Fruit fly (Drosophila melanogaster) whole organism, embryonic: ENCODE measurements around the gene kirre.

Experiments
- ATbp ChIP-seq: fragments of 200-800 bp; sonication (Bioruptor generic); optimal IDR thresholded peaks from 2 replicates; lab custom pipeline; 2017; ENCODE audit warnings: missing biosample characterization, mild to moderate bottlenecking, missing genetic modification characterization, missing genetic modification reagents
- B-H2 ChIP-seq: fragments of 200-800 bp; sonication (Bioruptor generic); optimal IDR thresholded peaks from 2 replicates; lab custom pipeline; 2018; ENCODE audit warnings: missing biosample characterization, mild to moderate bottlenecking, missing genetic modification characterization
- CG1024 ChIP-seq: fragments of 200-800 bp; sonication (Bioruptor generic); IDR thresholded peaks from 2 replicates; pipeline ENCODE4 v1.3.6; 2022; ENCODE audit warnings: missing biosample characterization, missing genetic modification characterization
- CG11085 ChIP-seq: fragments of 200-800 bp; sonication (Bioruptor generic); IDR thresholded peaks from 2 replicates; pipeline ENCODE4 v1.3.6; 2022; ENCODE audit warnings: missing biosample characterization, missing genetic modification characterization
- CG11247 ChIP-seq: fragments of 200-800 bp; sonication (Bioruptor generic); IDR thresholded peaks from 2 replicates; pipeline ENCODE4 v1.3.6; 2022; ENCODE audit warnings: missing biosample characterization, missing genetic modification characterization
- CG12744 ChIP-seq: fragments of 200-800 bp; sonication (Bioruptor generic); optimal IDR thresholded peaks from 2 replicates; lab custom pipeline; 2016; ENCODE audit warnings: missing biosample characterization, missing genetic modification characterization
- CG14014 ChIP-seq: fragments of 200-800 bp; sonication (Bioruptor generic); IDR thresholded peaks from 2 replicates; pipeline ENCODE4 v1.3.6; 2022; ENCODE audit warnings: missing biosample characterization, missing genetic modification characterization
- CG15514 ChIP-seq: fragments of 200-800 bp; sonication (Bioruptor generic); optimal IDR thresholded peaks from 3 replicates; lab custom pipeline; 2017; ENCODE audit warnings: missing biosample characterization, missing genetic modification characterization, mild to moderate bottlenecking, moderate library complexity, missing genetic modification reagents
- CG18599 ChIP-seq: fragments of 200-800 bp; sonication (Bioruptor generic); optimal IDR thresholded peaks from 3 replicates; lab custom pipeline; 2017; ENCODE audit warnings: missing biosample characterization, missing genetic modification characterization, mild to moderate bottlenecking, moderate library complexity, missing genetic modification reagents
- CG2875 ChIP-seq: fragments of 200-800 bp; sonication (Bioruptor generic); optimal IDR thresholded peaks from 2 replicates; lab custom pipeline; 2017; ENCODE audit warnings: missing biosample characterization, mild to moderate bottlenecking, missing genetic modification characterization, missing genetic modification reagents
- CG30020 ChIP-seq: fragments of 200-800 bp; optimal IDR thresholded peaks from 2 replicates; lab custom pipeline; 2019; ENCODE audit warnings: missing biosample characterization, mild to moderate bottlenecking, missing genetic modification characterization, moderate library complexity
- CG32772 ChIP-seq: fragments of 200-800 bp; sonication (Bioruptor generic); IDR thresholded peaks from 2 replicates; pipeline ENCODE4 v1.3.6; 2022; ENCODE audit warnings: missing biosample characterization, missing genetic modification characterization
- CG33213 ChIP-seq: fragments of 200-800 bp; sonication (Bioruptor generic); optimal IDR thresholded peaks from 3 replicates; lab custom pipeline; 2016; ENCODE audit warnings: missing biosample characterization, missing genetic modification characterization
- CG5180 ChIP-seq: fragments of 200-800 bp; sonication (Bioruptor generic); optimal IDR thresholded peaks from 3 replicates; lab custom pipeline; 2017; ENCODE audit warnings: missing biosample characterization, missing genetic modification characterization, mild to moderate bottlenecking, moderate library complexity, missing genetic modification reagents
- CG5245 ChIP-seq: fragments of 200-800 bp; sonication (Bioruptor generic); optimal IDR thresholded peaks from 3 replicates; lab custom pipeline; 2016; ENCODE audit warnings: missing biosample characterization, missing genetic modification characterization
- CG6654 ChIP-seq: fragments of 200-800 bp; sonication (Bioruptor generic); optimal IDR thresholded peaks from 2 replicates; lab custom pipeline; 2017; ENCODE audit warnings: missing biosample characterization, mild to moderate bottlenecking, missing genetic modification characterization
- CG6689 ChIP-seq: fragments of 200-800 bp; sonication (Bioruptor generic); IDR thresholded peaks from 2 replicates; pipeline ENCODE4 v1.3.6; 2022; ENCODE audit warnings: missing biosample characterization, missing genetic modification characterization
- CG7839 ChIP-seq: fragments of 200-800 bp; sonication (Bioruptor generic); optimal IDR thresholded peaks from 3 replicates; lab custom pipeline; 2018; ENCODE audit warnings: missing biosample characterization, mild to moderate bottlenecking, missing genetic modification characterization, moderate library complexity
- CG7963 ChIP-seq: fragments of 200-800 bp; sonication (Bioruptor generic); IDR thresholded peaks from 3 replicates; pipeline ENCODE4 v1.3.6; 2022; ENCODE audit warnings: missing biosample characterization, missing genetic modification characterization; ENCODE audit not compliant: partially characterized antibody
- Camta ChIP-seq: fragments of 200-800 bp; sonication (Bioruptor generic); optimal IDR thresholded peaks from 2 replicates; lab custom pipeline; 2016; ENCODE audit warnings: missing biosample characterization, missing genetic modification characterization
- E2f2 ChIP-seq: fragments of 200-800 bp; sonication (Bioruptor generic); IDR thresholded peaks from 2 replicates; pipeline ENCODE4 v1.3.6; 2022; ENCODE audit warnings: missing biosample characterization, missing genetic modification characterization
- ERR ChIP-seq: fragments of 200-800 bp; sonication (Bioruptor generic); optimal IDR thresholded peaks from 2 replicates; lab custom pipeline; 2016; ENCODE audit warnings: missing biosample characterization, missing genetic modification characterization
- HHEX ChIP-seq: fragments of 200-800 bp; sonication (Bioruptor generic); optimal IDR thresholded peaks from 3 replicates; lab custom pipeline; 2017; ENCODE audit warnings: missing biosample characterization, mild to moderate bottlenecking, missing genetic modification characterization, missing genetic modification reagents
- Hr39 ChIP-seq: fragments of >200 bp; optimal IDR thresholded peaks from 2 replicates; lab custom pipeline; 2017
- Hr51 ChIP-seq, 2 experiments: fragments of 200-800 bp; sonication (Bioruptor generic); optimal IDR thresholded peaks; 2 replicates in 1 of 2; 3 replicates in 1 of 2; lab custom pipeline; 2016 to 2018; ENCODE audit warnings: missing biosample characterization in 2 of 2, missing genetic modification characterization in 2 of 2, mild to moderate bottlenecking in 1 of 2, moderate library complexity in 1 of 2
- MBD-R2 ChIP-seq: fragments of 200-800 bp; sonication (Bioruptor generic); IDR thresholded peaks from 2 replicates; pipeline ENCODE4 v1.3.6; 2022; ENCODE audit warnings: missing biosample characterization, missing genetic modification characterization
- NfI ChIP-seq: fragments of 200-800 bp; sonication (Bioruptor generic); optimal IDR thresholded peaks from 3 replicates; lab custom pipeline; 2018; ENCODE audit warnings: missing biosample characterization, mild to moderate bottlenecking, missing genetic modification characterization, moderate library complexity
- Usf ChIP-seq: fragments of 200-800 bp; sonication (Bioruptor generic); optimal IDR thresholded peaks from 2 replicates; lab custom pipeline; 2017; ENCODE audit warnings: missing genotype, missing biosample characterization, missing genetic modification characterization
- Vsx1 ChIP-seq: fragments of 200-800 bp; sonication (Bioruptor generic); optimal IDR thresholded peaks from 2 replicates; lab custom pipeline; 2017; ENCODE audit warnings: missing biosample characterization, mild to moderate bottlenecking, missing genetic modification characterization, missing genetic modification reagents
- bab2 ChIP-seq: fragments of 200-800 bp; sonication (Bioruptor generic); optimal IDR thresholded peaks from 2 replicates; lab custom pipeline; 2016; ENCODE audit warnings: missing biosample characterization, missing genetic modification characterization
- bcd ChIP-seq: fragments of 200-800 bp; sonication (Bioruptor generic); optimal IDR thresholded peaks from 2 replicates; lab custom pipeline; 2017; ENCODE audit warnings: missing biosample characterization, mild to moderate bottlenecking, missing genetic modification characterization
- caup ChIP-seq: fragments of 200-800 bp; sonication (Bioruptor generic); optimal IDR thresholded peaks from 3 replicates; lab custom pipeline; 2017; ENCODE audit warnings: missing biosample characterization, mild to moderate bottlenecking, missing genetic modification characterization, moderate library complexity; ENCODE audit not compliant: severe bottlenecking
- crp ChIP-seq, 2 experiments: fragments of 200-800 bp; sonication (Bioruptor generic); optimal IDR thresholded peaks; 2 replicates in 1 of 2; 3 replicates in 1 of 2; lab custom pipeline; 2017; ENCODE audit warnings: missing biosample characterization in 2 of 2, missing genetic modification characterization in 2 of 2, mild to moderate bottlenecking in 1 of 2, moderate library complexity in 1 of 2
- dati ChIP-seq: fragments of 200-800 bp; sonication (Bioruptor generic); IDR thresholded peaks from 2 replicates; pipeline ENCODE4 v1.3.6; 2022; ENCODE audit warnings: missing biosample characterization, missing genetic modification characterization
- dm ChIP-seq: fragments of 200-800 bp; sonication (Bioruptor generic); optimal IDR thresholded peaks from 3 replicates; lab custom pipeline; 2016; ENCODE audit warnings: missing biosample characterization, missing genetic modification characterization
- emc ChIP-seq: fragments of 200-800 bp; sonication (Bioruptor generic); optimal IDR thresholded peaks from 2 replicates; lab custom pipeline; 2016; ENCODE audit warnings: missing biosample characterization, missing genetic modification characterization
- eyg ChIP-seq: fragments of 200-800 bp; sonication (Bioruptor generic); optimal IDR thresholded peaks from 3 replicates; lab custom pipeline; 2016; ENCODE audit warnings: missing biosample characterization, missing genetic modification characterization
- gcm2 ChIP-seq: fragments of 200-800 bp; sonication (Bioruptor generic); optimal IDR thresholded peaks from 2 replicates; lab custom pipeline; 2016; ENCODE audit warnings: missing biosample characterization, missing genetic modification characterization
- gem ChIP-seq: fragments of 200-800 bp; sonication (Bioruptor generic); optimal IDR thresholded peaks from 2 replicates; lab custom pipeline; 2019; ENCODE audit warnings: missing biosample characterization, mild to moderate bottlenecking, missing genetic modification characterization, moderate library complexity
- jigr1 ChIP-seq: fragments of 200-800 bp; sonication (Bioruptor generic); IDR thresholded peaks from 3 replicates; pipeline ENCODE4 v1.3.6; 2022; ENCODE audit warnings: missing biosample characterization, missing genetic modification characterization
- ken ChIP-seq: fragments of 200-800 bp; sonication (Bioruptor generic); IDR thresholded peaks from 3 replicates; pipeline ENCODE4 v1.3.6; 2022; ENCODE audit warnings: missing biosample characterization, missing genetic modification characterization
- klu ChIP-seq: fragments of 200-800 bp; sonication (Bioruptor generic); IDR thresholded peaks from 2 replicates; pipeline ENCODE4 v1.3.6; 2022; ENCODE audit warnings: missing biosample characterization, missing genetic modification characterization
- nau ChIP-seq: fragments of 200-800 bp; sonication (Bioruptor generic); optimal IDR thresholded peaks from 3 replicates; lab custom pipeline; 2017; ENCODE audit warnings: missing biosample characterization, mild to moderate bottlenecking, missing genetic modification characterization, missing genetic modification reagents
- nerfin-1 ChIP-seq: fragments of 200-800 bp; sonication (Bioruptor generic); optimal IDR thresholded peaks from 3 replicates; lab custom pipeline; 2019; ENCODE audit warnings: missing biosample characterization, mild to moderate bottlenecking, missing genetic modification characterization, moderate library complexity
- pb ChIP-seq: fragments of 200-800 bp; sonication (Bioruptor generic); optimal IDR thresholded peaks from 3 replicates; lab custom pipeline; 2016; ENCODE audit warnings: missing biosample characterization, missing genetic modification characterization
- schlank ChIP-seq: fragments of 200-800 bp; sonication (Bioruptor generic); optimal IDR thresholded peaks from 2 replicates; lab custom pipeline; 2018; ENCODE audit warnings: missing biosample characterization, mild to moderate bottlenecking, missing genetic modification characterization
- sqz ChIP-seq: fragments of 200-800 bp; sonication (Bioruptor generic); optimal IDR thresholded peaks from 3 replicates; lab custom pipeline; 2018; ENCODE audit warnings: missing biosample characterization, mild to moderate bottlenecking, missing genetic modification characterization
- stc ChIP-seq: fragments of 200-800 bp; sonication (Bioruptor generic); IDR thresholded peaks from 2 replicates; pipeline ENCODE4 v1.3.6; 2022; ENCODE audit warnings: missing biosample characterization, missing genetic modification characterization
- tgo ChIP-seq: fragments of 200-800 bp; sonication (Bioruptor generic); IDR thresholded peaks from 3 replicates; pipeline ENCODE4 v1.3.6; 2022; ENCODE audit warnings: missing biosample characterization, missing genetic modification characterization
- tll ChIP-seq, 2 experiments: fragments of 200-800 bp in 1 of 2; fragments of >200 bp in 1 of 2; sonication (Bioruptor generic) in 1 of 2; optimal IDR thresholded peaks; 2 replicates each; lab custom pipeline; 2017 to 2019; ENCODE audit warnings: missing biosample characterization in 2 of 2, missing genetic modification characterization in 2 of 2, mild to moderate bottlenecking in 1 of 2, moderate library complexity in 1 of 2
- unc-4 ChIP-seq: fragments of 200-800 bp; sonication (Bioruptor generic); IDR thresholded peaks from 2 replicates; pipeline ENCODE4 v1.3.6; 2022; ENCODE audit warnings: missing biosample characterization, missing genetic modification characterization; ENCODE audit not compliant: partially characterized antibody

The kirre gene

DNA sequence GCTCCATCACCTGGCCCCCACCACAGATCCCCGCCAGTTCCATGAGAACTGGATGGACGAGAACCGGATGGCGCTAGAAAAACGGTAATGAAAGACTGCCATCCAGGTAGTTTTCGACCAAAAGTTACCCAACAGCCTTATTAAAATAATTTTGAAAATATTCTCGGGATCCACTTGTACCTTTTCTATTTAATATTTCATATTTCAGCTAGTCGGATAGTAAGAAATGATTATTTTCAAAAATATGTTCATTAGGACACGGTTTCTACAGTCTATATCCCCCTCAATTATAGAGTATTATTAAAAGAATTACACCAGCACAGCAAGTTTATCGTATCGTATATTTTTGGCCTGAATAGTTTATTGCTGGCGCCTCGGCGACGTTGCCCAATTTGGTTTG, 265.6 kb downstream of the kirre start (continued):
- 0 out of 2 replicates have a peak, but pooled peaks have one; percentile 16 for TF ChIP-seq CG14014 (GFP tag; lab: Robert Waterston, UW)
- peak; percentile 31 for TF ChIP-seq CG15514 (GFP tag; lab: Kevin White, UChicago)
- no peak for TF ChIP-seq CG30020 (tag; lab: Kevin White, UChicago)
- no peak for TF ChIP-seq CG32772 (GFP tag; lab: Robert Waterston, UW)
- no peak for TF ChIP-seq dm (GFP tag; lab: Kevin White, UChicago)
- no peak for TF ChIP-seq Usf (GFP tag; lab: Kevin White, UChicago)
- TF ChIP-seq nerfin-1 (tag; lab: Kevin White, UChicago): no peak
- TF ChIP-seq B-H2 (GFP tag; lab: Kevin White, UChicago): no peak
- TF ChIP-seq klu: 0 out of 2 replicates have a peak, but pooled peaks have one; percentile 8
- TF ChIP-seq CG1024 (GFP tag; lab: Robert Waterston, UW): no peak
- no peak for TF ChIP-seq jigr1 (GFP tag; lab: Robert Waterston, UW)
- TF ChIP-seq emc (GFP tag; lab: Kevin White, UChicago): no peak
- no peak for TF ChIP-seq Vsx1 (GFP tag; lab: Kevin White, UChicago)
- no peak for TF ChIP-seq CG33213 (GFP tag; lab: Kevin White, UChicago)
- TF ChIP-seq Hr51 (GFP tag; optimal IDR thresholded peaks at IDR 0.05; lab: Kevin White, UChicago): no peak
- 0 out of 2 replicates have a peak, but pooled peaks have one; percentile 23 for TF ChIP-seq CG6689 (GFP tag; lab: Robert Waterston, UW)
- no peak for TF ChIP-seq Hr39 (lab: Kevin White, UChicago)
- no peak for TF ChIP-seq CG7963
- no peak for TF ChIP-seq CG6654
- TF ChIP-seq gem (tag; lab: Kevin White, UChicago): peak; percentile 53
- TF ChIP-seq schlank: no peak
- peak; percentile 50 for TF ChIP-seq CG7839 (tag; lab: Kevin White, UChicago)
- no peak for TF ChIP-seq CG5180 (GFP tag; lab: Kevin White, UChicago)
- no peak for TF ChIP-seq tll (GFP tag; optimal IDR thresholded peaks at IDR 0.05; lab: Kevin White, UChicago)
- TF ChIP-seq nau (GFP tag; lab: Kevin White, UChicago): no peak
- TF ChIP-seq bab2: peak; percentile 6
- 0 out of 2 replicates have a peak, but pooled peaks have one; percentile 27 for TF ChIP-seq CG11247 (GFP tag; lab: Robert Waterston, UW)
- TF ChIP-seq unc-4 (GFP tag; lab: Robert Waterston, UW): no peak
- TF ChIP-seq CG2875: no peak
- no peak for TF ChIP-seq HHEX (GFP tag; lab: Kevin White, UChicago)

DNA sequence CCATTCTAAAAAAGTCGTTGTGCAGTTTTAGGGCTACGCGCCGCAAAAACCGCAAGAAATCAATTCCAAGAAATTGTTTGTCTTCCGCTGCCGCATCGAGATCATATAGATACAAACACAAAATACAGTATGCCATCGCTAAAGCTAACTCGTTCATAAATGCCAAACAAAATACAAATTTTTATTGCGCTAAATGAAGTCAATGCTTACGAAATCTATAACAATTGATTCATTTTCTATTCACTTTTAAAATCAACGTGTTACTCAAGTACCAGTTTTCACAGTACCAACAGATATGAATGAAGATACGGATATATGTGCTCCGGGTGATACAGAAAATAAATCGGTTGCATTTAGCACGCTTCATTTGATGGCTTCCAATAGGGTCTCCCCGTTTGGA, 267.6 kb downstream of the kirre start:
- no peak for TF ChIP-seq gcm2
- TF ChIP-seq stc: peak; percentile 72
- TF ChIP-seq MBD-R2: no peak
- peak; percentile 62 for TF ChIP-seq ATbp
- 0 out of 2 replicates have a peak, but pooled peaks have one; percentile 30 for TF ChIP-seq dati (GFP tag; lab: Robert Waterston, UW)
- TF ChIP-seq ERR (GFP tag; lab: Kevin White, UChicago): no peak
- peak; percentile 15 for TF ChIP-seq pb (GFP tag; lab: Kevin White, UChicago)
- peak; percentile 66 for TF ChIP-seq tgo (GFP tag; lab: Robert Waterston, UW)
- TF ChIP-seq sqz: peak; percentile 21
- TF ChIP-seq crp (GFP tag; optimal IDR thresholded peaks at IDR 0.05; lab: Kevin White, UChicago): no peak
- TF ChIP-seq CG5245 (GFP tag; lab: Kevin White, UChicago): peak; percentile 43
- TF ChIP-seq eyg (GFP tag; lab: Kevin White, UChicago): peak; percentile 9
- TF ChIP-seq CG12744: no peak
- peak; percentile 78 for TF ChIP-seq ken (GFP tag; lab: Robert Waterston, UW)
- TF ChIP-seq E2f2: peak; percentile 22; the same call in 1 of the 2 replicates
- peak; percentile 42 for TF ChIP-seq CG18599
- TF ChIP-seq bcd (GFP tag; lab: Kevin White, UChicago): peak; percentile 41
- TF ChIP-seq CG11085 (GFP tag; lab: Robert Waterston, UW): no peak
- no peak for TF ChIP-seq caup (GFP tag; lab: Kevin White, UChicago)
- TF ChIP-seq NfI (GFP tag; lab: Kevin White, UChicago): peak; percentile 67
- TF ChIP-seq Camta (GFP tag; lab: Kevin White, UChicago): peak; percentile 42
